Fruit fly (Drosophila melanogaster) whole organism, embryonic: ENCODE data around the gene bab2.

Experiments used
- Awh ChIP-seq: fragments of 200-800 bp; sonication (Bioruptor generic); IDR thresholded peaks from 2 replicates; pipeline ENCODE4, ENCODE4 v1.3.6; 2022; ENCODE audit warnings: missing biosample characterization, missing genetic modification characterization
- Bgb ChIP-seq: fragments of 200-800 bp; sonication (Bioruptor generic); IDR thresholded peaks from 2 replicates; pipeline ENCODE4 v1.3.6; 2022; ENCODE audit warnings: missing biosample characterization, missing genetic modification characterization; ENCODE audit not compliant: partially characterized antibody
- CG12236 ChIP-seq: fragments of 200-800 bp; sonication (Bioruptor generic); optimal IDR thresholded peaks from 2 replicates; lab custom pipeline; 2016; ENCODE audit warnings: missing biosample characterization, missing genetic modification characterization
- CG12942 ChIP-seq: fragments of 200-800 bp; sonication (Bioruptor generic); optimal IDR thresholded peaks from 3 replicates; lab custom pipeline; 2016; ENCODE audit warnings: missing biosample characterization, missing genetic modification characterization
- CG13424 ChIP-seq: fragments of 200-800 bp; sonication (Bioruptor generic); optimal IDR thresholded peaks from 2 replicates; lab custom pipeline; 2019; ENCODE audit warnings: missing biosample characterization, mild to moderate bottlenecking, missing genetic modification characterization, moderate library complexity
- CG14710 ChIP-seq: fragments of 200-800 bp; sonication (Bioruptor generic); optimal IDR thresholded peaks from 3 replicates; lab custom pipeline; 2019; ENCODE audit warnings: missing biosample characterization, mild to moderate bottlenecking, missing genetic modification characterization, moderate library complexity
- CG1529 ChIP-seq: fragments of 200-800 bp; sonication (Bioruptor generic); optimal IDR thresholded peaks from 3 replicates; lab custom pipeline; 2018; ENCODE audit warnings: missing biosample characterization, missing genetic modification characterization
- CG16863 ChIP-seq: fragments of 200-800 bp; sonication (Bioruptor generic); optimal IDR thresholded peaks from 3 replicates; lab custom pipeline; 2016; ENCODE audit warnings: missing biosample characterization, missing genetic modification characterization
- CG17186 ChIP-seq: fragments of 200-800 bp; sonication (Bioruptor generic); optimal IDR thresholded peaks from 3 replicates; lab custom pipeline; 2017; ENCODE audit warnings: missing biosample characterization, missing genetic modification reagents, missing genetic modification characterization
- CG2202 ChIP-seq: fragments of 200-800 bp; sonication (Bioruptor generic); optimal IDR thresholded peaks from 2 replicates; lab custom pipeline; 2018; ENCODE audit warnings: missing biosample characterization, mild to moderate bottlenecking, missing genetic modification characterization
- CG30431 ChIP-seq: fragments of 200-800 bp; sonication (Bioruptor generic); optimal IDR thresholded peaks from 2 replicates; lab custom pipeline; 2017; ENCODE audit warnings: missing biosample characterization, missing genetic modification characterization
- CG3407 ChIP-seq: fragments of 200-800 bp; sonication (Bioruptor generic); optimal IDR thresholded peaks from 2 replicates; lab custom pipeline; 2018; ENCODE audit warnings: missing biosample characterization, mild to moderate bottlenecking, missing genetic modification characterization
- CG4404 ChIP-seq: fragments of 200-800 bp; sonication (Bioruptor generic); IDR thresholded peaks from 2 replicates; pipeline ENCODE4 v1.3.6; 2022; ENCODE audit warnings: missing biosample characterization, missing genetic modification characterization
- CG5245 ChIP-seq: fragments of 200-800 bp; sonication (Bioruptor generic); optimal IDR thresholded peaks from 3 replicates; lab custom pipeline; 2016; ENCODE audit warnings: missing biosample characterization, missing genetic modification characterization
- CG8359 ChIP-seq: fragments of 200-800 bp; sonication (Bioruptor generic); optimal IDR thresholded peaks from 2 replicates; lab custom pipeline; 2017; ENCODE audit warnings: missing biosample characterization, mild to moderate bottlenecking, missing genetic modification characterization, borderline replicate concordance
- D19A ChIP-seq: fragments of 200-800 bp; optimal IDR thresholded peaks from 3 replicates; lab custom pipeline; 2019; ENCODE audit warnings: missing biosample characterization, mild to moderate bottlenecking, missing genetic modification characterization, moderate library complexity
- Deaf1 ChIP-seq: fragments of 200-800 bp; optimal IDR thresholded peaks from 3 replicates; lab custom pipeline; 2019; ENCODE audit warnings: missing biosample characterization, mild to moderate bottlenecking, missing genetic modification characterization, moderate library complexity
- Dek ChIP-seq: fragments of 200-800 bp; sonication (Bioruptor generic); optimal IDR thresholded peaks from 3 replicates; lab custom pipeline; 2019; ENCODE audit warnings: missing biosample characterization, mild to moderate bottlenecking, missing genetic modification characterization, moderate library complexity
- Dip3 ChIP-seq: fragments of 200-800 bp; sonication (Bioruptor generic); optimal IDR thresholded peaks from 3 replicates; lab custom pipeline; 2016; ENCODE audit warnings: missing biosample characterization, missing genetic modification characterization
- Eip74EF ChIP-seq, 2 experiments: fragments of 200-800 bp in 1 of 2; fragments of >200 bp in 1 of 2; sonication (Bioruptor generic) in 1 of 2; optimal IDR thresholded peaks; 2 replicates each; lab custom pipeline; 2017 to 2019; ENCODE audit warnings: missing biosample characterization in 2 of 2, missing genetic modification characterization in 2 of 2, mild to moderate bottlenecking in 1 of 2, moderate library complexity in 1 of 2
- Elba2 ChIP-seq: fragments of 200-800 bp; sonication (Bioruptor generic); optimal IDR thresholded peaks from 3 replicates; lab custom pipeline; 2016; ENCODE audit warnings: missing biosample characterization, missing genetic modification characterization
- Ets65A ChIP-seq: fragments of 200-800 bp; sonication (Bioruptor generic); peaks from one replicate; lab custom pipeline; 2016; ENCODE audit warnings: missing biosample characterization, missing genetic modification characterization
- Hr78 ChIP-seq, 2 experiments: fragments of 200-800 bp in 1 of 2; fragments of >200 bp in 1 of 2; sonication (Bioruptor generic) in 1 of 2; optimal IDR thresholded peaks; 2 replicates each; lab custom pipeline; 2017 to 2019; ENCODE audit warnings: missing biosample characterization in 2 of 2, missing genetic modification characterization in 2 of 2, mild to moderate bottlenecking in 1 of 2, moderate library complexity in 1 of 2
- Lhr ChIP-seq: fragments of 200-800 bp; sonication (Bioruptor generic); optimal IDR thresholded peaks from 3 replicates; lab custom pipeline; 2017; ENCODE audit warnings: mild to moderate bottlenecking, missing biosample characterization, missing genetic modification reagents, missing genetic modification characterization
- Mad ChIP-seq: fragments of 200-800 bp; sonication (Bioruptor generic); optimal IDR thresholded peaks from 2 replicates; lab custom pipeline; 2016; ENCODE audit warnings: missing biosample characterization, missing genetic modification characterization
- Meics ChIP-seq: fragments of 200-800 bp; sonication (Bioruptor generic); optimal IDR thresholded peaks from 2 replicates; lab custom pipeline; 2017; ENCODE audit warnings: missing biosample characterization, mild to moderate bottlenecking, missing genetic modification characterization
- Nf-YA ChIP-seq: fragments of 200-800 bp; sonication (Bioruptor generic); IDR thresholded peaks from 2 replicates; pipeline ENCODE4 v1.3.6; 2022; ENCODE audit warnings: missing biosample characterization, missing genetic modification characterization
- Oaz ChIP-seq: fragments of 200-800 bp; sonication (Bioruptor generic); IDR thresholded peaks from 2 replicates; pipeline ENCODE4 v1.3.6; 2022; ENCODE audit warnings: missing biosample characterization, missing genetic modification characterization
- Opbp ChIP-seq: fragments of 200-800 bp; sonication (Bioruptor generic); IDR thresholded peaks from 3 replicates; pipeline ENCODE4 v1.3.6; 2022; ENCODE audit warnings: missing biosample characterization, missing genetic modification characterization; ENCODE audit not compliant: partially characterized antibody
- Scr ChIP-seq: fragments of 200-800 bp; sonication (Bioruptor generic); IDR thresholded peaks from 2 replicates; pipeline ENCODE4 v1.3.6; 2022; ENCODE audit warnings: missing biosample characterization, missing genetic modification characterization; ENCODE audit not compliant: partially characterized antibody
- Sin3A ChIP-seq: fragments of >200 bp; optimal IDR thresholded peaks from 2 replicates; lab custom pipeline; 2018
- Spps ChIP-seq: fragments of 200-800 bp; sonication (Bioruptor generic); optimal IDR thresholded peaks from 2 replicates; lab custom pipeline; 2018; ENCODE audit warnings: missing biosample characterization, mild to moderate bottlenecking, missing genetic modification characterization
- ase ChIP-seq: fragments of 200-800 bp; sonication (Bioruptor generic); IDR thresholded peaks from 3 replicates; pipeline ENCODE4 v1.3.6; 2022; ENCODE audit warnings: missing biosample characterization, missing genetic modification characterization
- caup ChIP-seq: fragments of 200-800 bp; sonication (Bioruptor generic); optimal IDR thresholded peaks from 3 replicates; lab custom pipeline; 2017; ENCODE audit warnings: missing biosample characterization, mild to moderate bottlenecking, missing genetic modification characterization, moderate library complexity; ENCODE audit not compliant: severe bottlenecking
- dan ChIP-seq: fragments of 200-800 bp; sonication (Bioruptor generic); IDR thresholded peaks from 2 replicates; pipeline ENCODE4 v1.3.6; 2022; ENCODE audit warnings: missing biosample characterization, missing genetic modification characterization
- danr ChIP-seq: fragments of 200-800 bp; sonication (Bioruptor generic); IDR thresholded peaks from 2 replicates; pipeline ENCODE4 v1.3.6; 2022; ENCODE audit warnings: missing biosample characterization, missing genetic modification characterization
- gsb-n ChIP-seq: fragments of 200-800 bp; sonication (Bioruptor generic); optimal IDR thresholded peaks from 3 replicates; lab custom pipeline; 2018; ENCODE audit warnings: missing biosample characterization, mild to moderate bottlenecking, missing genetic modification characterization
- h ChIP-seq: fragments of >200 bp; optimal IDR thresholded peaks from 2 replicates; lab custom pipeline; 2017
- ham ChIP-seq: fragments of 200-800 bp; sonication (Bioruptor generic); IDR thresholded peaks from 2 replicates; pipeline ENCODE4 v1.3.6; 2022; ENCODE audit warnings: missing biosample characterization, missing genetic modification characterization
- hb ChIP-seq: fragments of 200-800 bp; sonication (Bioruptor generic); IDR thresholded peaks from 3 replicates; pipeline ENCODE4 v1.3.6; 2022; ENCODE audit warnings: missing biosample characterization, missing genetic modification characterization; ENCODE audit not compliant: partially characterized antibody
- ind ChIP-seq: fragments of 200-800 bp; sonication (Bioruptor generic); optimal IDR thresholded peaks from 3 replicates; lab custom pipeline; 2016; ENCODE audit warnings: missing biosample characterization, missing genetic modification characterization
- knrl ChIP-seq: fragments of 200-800 bp; sonication (Bioruptor generic); IDR thresholded peaks from 3 replicates; pipeline ENCODE4 v1.3.6; 2022; ENCODE audit warnings: missing biosample characterization, missing genetic modification characterization; ENCODE audit not compliant: partially characterized antibody
- lbe ChIP-seq: fragments of 200-800 bp; sonication (Bioruptor generic); optimal IDR thresholded peaks from 2 replicates; lab custom pipeline; 2016; ENCODE audit warnings: missing biosample characterization, mild to moderate bottlenecking, missing genetic modification characterization
- lmd ChIP-seq: fragments of 200-800 bp; sonication (Bioruptor generic); IDR thresholded peaks from 2 replicates; pipeline ENCODE4 v1.3.6; 2022; ENCODE audit warnings: missing biosample characterization, missing genetic modification characterization
- schlank ChIP-seq: fragments of 200-800 bp; sonication (Bioruptor generic); optimal IDR thresholded peaks from 2 replicates; lab custom pipeline; 2018; ENCODE audit warnings: missing biosample characterization, mild to moderate bottlenecking, missing genetic modification characterization
- sna ChIP-seq: fragments of 200-800 bp; sonication (Bioruptor generic); IDR thresholded peaks from 2 replicates; pipeline ENCODE4 v1.3.6; 2022; ENCODE audit warnings: missing biosample characterization, missing genetic modification characterization; ENCODE audit not compliant: partially characterized antibody
- sqz ChIP-seq: fragments of 200-800 bp; sonication (Bioruptor generic); optimal IDR thresholded peaks from 3 replicates; lab custom pipeline; 2018; ENCODE audit warnings: missing biosample characterization, mild to moderate bottlenecking, missing genetic modification characterization
- zfh1 ChIP-seq: fragments of 200-800 bp; sonication (Bioruptor generic); IDR thresholded peaks from 3 replicates; pipeline ENCODE4 v1.3.6; 2022; ENCODE audit warnings: missing biosample characterization, missing genetic modification characterization

The bab2 gene

dm6 chr3L:1204674-1205547 is 27.8 kb upstream of the bab2 start, which contains the start of gene CG9119 (continued):
- TF ChIP-seq CG4404 (GFP tag; lab: Robert Waterston, UW) (peak; percentile 63), CG13424 (tag; lab: Kevin White, UChicago) (peak; percentile 65), Ets65A (GFP tag; lab: Kevin White, UChicago) (peak; percentile 95), schlank (tag; lab: Kevin White, UChicago) (peak; percentile 60), gsb-n (peak; percentile 66), Spps (tag; lab: Kevin White, UChicago) (peak; percentile 72), CG12942 (GFP tag; lab: Kevin White, UChicago) (peak; percentile 39), zfh1 (GFP tag; lab: Robert Waterston, UW) (peak; percentile 36; the same call in 1 of the 3 replicates), Eip74EF (GFP tag; optimal IDR thresholded peaks at IDR 0.05; lab: Kevin White, UChicago) (peak in 1 of 2 experiments; percentile 45), danr (GFP tag; lab: Robert Waterston, UW) (0 out of 2 replicates have a peak, but pooled peaks have one; percentile 43), Oaz (GFP tag; lab: Robert Waterston, UW) (no peak), CG1529 (GFP tag; lab: Kevin White, UChicago) (peak; percentile 18), lmd (GFP tag; lab: Robert Waterston, UW) (peak; percentile 70), Opbp (no peak), CG5245 (GFP tag; lab: Kevin White, UChicago) (peak; percentile 33), CG3407 (GFP tag; lab: Kevin White, UChicago) (no peak), caup (peak; percentile 58), knrl (no peak), CG8359 (GFP tag; lab: Kevin White, UChicago) (peak; percentile 17), Deaf1 (tag; lab: Kevin White, UChicago) (peak; percentile 90), CG14710 (tag; lab: Kevin White, UChicago) (peak; percentile 66), Sin3A (lab: Kevin White, UChicago) (no peak), dan (GFP tag; lab: Robert Waterston, UW) (no peak), CG17186 (GFP tag; lab: Kevin White, UChicago) (no peak), Hr78 (GFP tag; optimal IDR thresholded peaks at IDR 0.05; lab: Kevin White, UChicago) (peak in 1 of 2 experiments; percentile 78), CG2202 (tag; lab: Kevin White, UChicago) (peak; percentile 17), ase (GFP tag; lab: Robert Waterston, UW) (0 out of 3 replicates have a peak, but pooled peaks have one; percentile 11), sna (GFP tag; lab: Robert Waterston, UW) (no peak), Scr (GFP tag; lab: Robert Waterston, UW) (no peak), sqz (GFP tag; lab: Kevin White, UChicago) (peak; percentile 47), Nf-YA (GFP tag; lab: Robert Waterston, UW) (no peak), ind (GFP tag; lab: Kevin White, UChicago) (peak; percentile 80), Elba2 (no peak), ham (GFP tag; lab: Robert Waterston, UW) (no peak; the same call in 1 of the 2 replicates), h (lab: Kevin White, UChicago) (no peak), lbe (no peak), Lhr (GFP tag; lab: Kevin White, UChicago) (no peak), Dip3 (GFP tag; lab: Kevin White, UChicago) (peak; percentile 80), CG16863 (GFP tag; lab: Kevin White, UChicago) (peak; percentile 58), Meics (GFP tag; lab: Kevin White, UChicago) (peak; percentile 75), Bgb (GFP tag; lab: Robert Waterston, UW) (no peak), Mad (GFP tag; lab: Kevin White, UChicago) (peak; percentile 30), CG12236 (GFP tag; lab: Kevin White, UChicago) (peak; percentile 18), hb (GFP tag; lab: Robert Waterston, UW) (no peak), D19A (tag; lab: Kevin White, UChicago) (peak; percentile 56), Dek (peak; percentile 65), CG30431 (GFP tag; lab: Kevin White, UChicago) (peak; percentile 49), Awh (0 out of 2 replicates have a peak, but pooled peaks have one; percentile 40)
